Worm (Caenorhabditis elegans): ENCODE results near the gene asns-2.
A peak's percentile ranks its signal among the peaks of the same experiment; 100 is the strongest.

asns-2 gene

DNA sequence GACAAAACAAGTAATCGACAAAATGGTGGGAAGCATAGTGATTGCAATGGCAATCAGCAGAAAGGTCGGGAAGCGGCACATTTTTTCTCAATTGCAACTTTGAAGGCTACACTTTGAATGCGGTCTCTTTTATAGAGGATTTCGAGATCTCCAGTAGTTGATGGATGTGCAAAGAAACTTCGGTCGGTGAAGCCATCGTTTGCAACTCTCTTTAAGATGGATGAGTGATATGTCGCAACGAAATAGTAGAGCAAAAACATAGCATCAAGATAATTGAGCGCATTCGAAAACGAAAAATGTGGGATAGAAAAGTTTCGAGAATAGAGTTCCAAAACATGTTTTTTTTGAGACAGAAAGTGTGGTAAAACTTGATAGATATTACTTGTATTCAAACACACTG, 23.4 kb downstream of the asns-2 start, which contains the start of gene EGAP4.1 (continued):
- TF ChIP-seq fkh-10 (GFP tag; optimal IDR thresholded peaks at IDR 0.05): no peak
- 0 out of 2 replicates have a peak, but pooled peaks have one; percentile 12 for TF ChIP-seq nhr-19 (GFP tag; conservative IDR thresholded peaks at IDR 0.05)
- no peak for TF ChIP-seq ceh-8 (GFP tag; optimal IDR thresholded peaks at IDR 0.05)
- TF ChIP-seq unc-62 (GFP tag; optimal IDR thresholded peaks at IDR 0.05): no peak
- no peak for TF ChIP-seq nhr-76 (tag; optimal IDR thresholded peaks at IDR 0.05)
- TF ChIP-seq lin-14 (GFP tag; optimal IDR thresholded peaks at IDR 0.05): peak; percentile 28

DNA sequence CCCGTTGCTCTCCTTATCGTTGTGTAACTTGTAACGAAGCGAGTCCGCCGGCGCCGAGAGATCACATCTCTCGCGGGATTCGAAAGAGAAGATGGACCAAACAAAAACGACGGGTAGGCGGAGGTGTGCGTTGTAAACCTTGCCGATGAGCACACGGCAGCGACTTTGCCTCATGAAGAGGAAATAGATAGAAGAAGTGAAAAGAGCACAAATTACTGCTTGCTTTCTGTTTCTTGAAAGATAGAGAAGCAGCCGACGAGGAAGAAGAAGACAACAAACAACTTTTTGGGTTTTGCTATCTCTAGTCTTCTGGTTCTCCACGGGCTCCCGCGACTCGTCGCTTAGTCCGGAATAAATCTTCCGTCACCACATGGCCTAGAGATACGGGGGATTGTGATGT, 26.9 kb downstream of the asns-2 start:
- TF ChIP-seq unc-130 (tag; optimal IDR thresholded peaks at IDR 0.05) (peak; percentile 31), lin-14 (GFP tag; optimal IDR thresholded peaks at IDR 0.05) (peak; percentile 85), ceh-88 (GFP tag; IDR thresholded peaks at IDR 0.05) (no peak), snu-23 (GFP tag; optimal IDR thresholded peaks at IDR 0.05) (peak; percentile 56), F16B12.6 (tag; optimal IDR thresholded peaks at IDR 0.05) (no peak), ztf-11 (tag; optimal IDR thresholded peaks at IDR 0.05) (no peak), ceh-8 (GFP tag; optimal IDR thresholded peaks at IDR 0.05) (no peak), hlh-17 (GFP tag; optimal IDR thresholded peaks at IDR 0.05; ENCODE audit: borderline replicate concordance) (no peak), ztf-4 (tag; optimal IDR thresholded peaks at IDR 0.05) (peak; percentile 5), tbx-2 (tag; optimal IDR thresholded peaks at IDR 0.05) (peak; percentile 12), lin-35 (GFP tag; optimal IDR thresholded peaks at IDR 0.05) (peak in 1 of 2 experiments; percentile 13), dpl-1 (GFP tag; optimal IDR thresholded peaks at IDR 0.05) (no peak), nhr-71 (tag; optimal IDR thresholded peaks at IDR 0.05) (peak; percentile 80), C34B4.2 (tag; optimal IDR thresholded peaks at IDR 0.05) (no peak), rnt-1 (tag; optimal IDR thresholded peaks at IDR 0.05) (peak; percentile 45), lin-15B (tag; optimal IDR thresholded peaks at IDR 0.05) (no peak), efl-1 (optimal IDR thresholded peaks at IDR 0.05) (no peak), efl-1 (GFP tag; optimal IDR thresholded peaks at IDR 0.05 in 1 of 2) (no peak), nhr-12 (tag; optimal IDR thresholded peaks at IDR 0.05) (no peak), swsn-7 (tag; optimal IDR thresholded peaks at IDR 0.05) (peak; percentile 26), pqm-1 (tag; optimal IDR thresholded peaks at IDR 0.05) (no peak), unc-98 (GFP tag; IDR thresholded peaks at IDR 0.05) (no peak), fkh-4 (tag; optimal IDR thresholded peaks at IDR 0.05; ENCODE audit: borderline replicate concordance) (peak; percentile 34), lsy-2 (tag; optimal IDR thresholded peaks at IDR 0.05) (peak in 1 of 2 experiments; percentile 62), egl-13 (tag; optimal IDR thresholded peaks at IDR 0.05) (no peak), dsc-1 (tag; optimal IDR thresholded peaks at IDR 0.05) (peak; percentile 66), blmp-1 (tag; optimal IDR thresholded peaks at IDR 0.05) (no peak), aly-2 (tag; optimal IDR thresholded peaks at IDR 0.05) (no peak), nhr-85 (tag) (no peak), pag-3 (tag; optimal IDR thresholded peaks at IDR 0.05; ENCODE audit: borderline replicate concordance, insufficient read depth) (peak; percentile 97), pax-3 (tag; optimal IDR thresholded peaks at IDR 0.05) (no peak), ama-1 (optimal IDR thresholded peaks at IDR 0.05) (no peak), fkh-8 (tag; optimal IDR thresholded peaks at IDR 0.05) (no peak), fos-1 (tag; optimal IDR thresholded peaks at IDR 0.05) (no peak), tlp-1 (tag; optimal IDR thresholded peaks at IDR 0.05) (no peak), grh-1 (GFP tag; IDR thresholded peaks at IDR 0.05) (no peak), Y116A8C.19 (tag; optimal IDR thresholded peaks at IDR 0.05; ENCODE audit: borderline replicate concordance) (no peak), unc-62 (GFP tag; optimal IDR thresholded peaks at IDR 0.05) (no peak), C16A3.4 (tag; optimal IDR thresholded peaks at IDR 0.05) (no peak), mdl-1 (tag; optimal IDR thresholded peaks at IDR 0.05) (peak in 1 of 2 experiments; percentile 50), efl-3 (GFP tag; optimal IDR thresholded peaks at IDR 0.05) (no peak), ceh-63 (GFP tag; optimal IDR thresholded peaks at IDR 0.05) (no peak), nhr-47 (tag; optimal IDR thresholded peaks at IDR 0.05) (no peak), nhr-19 (GFP tag; conservative IDR thresholded peaks at IDR 0.05) (peak; percentile 46), hlh-4 (tag; optimal IDR thresholded peaks at IDR 0.05) (no peak), ceh-90 (tag; optimal IDR thresholded peaks at IDR 0.05) (no peak), nhr-20 (tag; optimal IDR thresholded peaks at IDR 0.05) (peak; percentile 59), elt-3 (tag; optimal IDR thresholded peaks at IDR 0.05) (no peak), egl-27 (tag; optimal IDR thresholded peaks at IDR 0.05) (no peak)
